Worm (Caenorhabditis elegans): Measurements from ENCODE around the gene C50B8.5.

ce11 chrV:13589494-13590176, 8.9 kb downstream of the C50B8.5 start, which contains the start of the genes F53F4.2 and F53F4.18:
- no peak for TF ChIP-seq ama-1 (optimal IDR thresholded peaks at IDR 0.05)
- no peak for TF ChIP-seq sea-1 (GFP tag; conservative IDR thresholded peaks at IDR 0.05)
- TF ChIP-seq pes-1 (GFP tag; IDR thresholded peaks at IDR 0.05) = no peak
- TF ChIP-seq B0310.2 (tag; optimal IDR thresholded peaks at IDR 0.05) = no peak
